Fruit fly (Drosophila melanogaster) whole organism, embryonic: ENCODE measurements around the gene Kdm3.
A peak's percentile ranks its signal among the peaks of the same experiment; 100 is the strongest.

ENCODE experiments used
- Adf1 ChIP-seq: fragments of 200-800 bp; sonication (Bioruptor generic); IDR thresholded peaks from 2 replicates; pipeline ENCODE4 v1.3.6; 2022; ENCODE audit warnings: missing biosample characterization, missing genetic modification characterization
- CG16815 ChIP-seq: fragments of 200-800 bp; sonication (Bioruptor generic); optimal IDR thresholded peaks from 3 replicates; lab custom pipeline; 2017; ENCODE audit warnings: missing biosample characterization, mild to moderate bottlenecking, missing genetic modification characterization
- CG9797 ChIP-seq: fragments of 200-800 bp; sonication (Bioruptor generic); optimal IDR thresholded peaks from 3 replicates; lab custom pipeline; 2018; ENCODE audit warnings: missing biosample characterization, mild to moderate bottlenecking, missing genetic modification characterization
- grn ChIP-seq: fragments of 200-800 bp; sonication (Bioruptor generic); optimal IDR thresholded peaks from 3 replicates; lab custom pipeline; 2017; ENCODE audit warnings: missing biosample characterization, missing genetic modification characterization

DNA sequence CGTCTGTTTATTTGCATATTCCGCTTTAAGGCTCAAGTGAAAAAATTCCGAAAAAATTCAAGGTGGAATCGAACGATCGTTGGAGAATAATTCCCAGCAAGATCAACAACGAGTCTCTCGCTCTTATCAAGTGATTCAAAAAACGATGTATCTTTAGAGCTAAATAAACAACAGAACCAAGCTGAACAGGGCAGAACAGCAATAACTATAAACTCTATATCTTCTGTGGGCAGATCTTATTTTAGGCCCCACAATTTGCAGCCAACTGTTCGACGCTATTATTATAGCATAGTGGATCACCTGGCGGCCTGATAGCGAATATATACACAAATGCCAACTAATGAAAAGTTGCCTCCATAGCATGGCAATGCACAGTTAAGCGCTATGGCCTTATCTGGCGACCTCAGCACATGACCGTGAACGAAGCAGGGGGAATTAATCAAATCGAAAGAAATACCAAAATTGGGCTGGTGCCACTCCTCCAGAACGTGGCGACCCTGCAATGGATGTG, 13.6 kb downstream of the Kdm3 start:
- TF ChIP-seq CG9797 = no peak
- no peak for TF ChIP-seq CG16815
- no peak for TF ChIP-seq Adf1 (GFP tag; lab: Robert Waterston, UW)
- peak; percentile 41 for TF ChIP-seq grn (GFP tag; lab: Kevin White, UChicago)
